Worm (Caenorhabditis elegans) whole organism, L4 larva: ENCODE results near the gene F53C11.9.

Experiments used
- ama-1 ChIP-seq: fragments of 150-350 bp; optimal IDR thresholded peaks from 2 replicates; lab custom pipeline; 2014; ENCODE audit warnings: inconsistent platforms, mixed read lengths
- ceh-28 ChIP-seq: fragments of 150-350 bp; optimal IDR thresholded peaks from 2 replicates; lab custom pipeline; 2014; ENCODE audit warnings: missing biosample characterization, missing genetic modification reagents, missing genetic modification characterization
- ceh-82 ChIP-seq: sonication (generic microtip); optimal IDR thresholded peaks from 2 replicates; lab custom pipeline; 2017; ENCODE audit warnings: missing biosample characterization, missing genetic modification characterization
- daf-8 ChIP-seq: fragments of 200-800 bp; sonication (Bioruptor generic); IDR thresholded peaks from 2 replicates; pipeline ENCODE4 v1.3.6; 2022; ENCODE audit warnings: missing genetic modification characterization, missing compliant biosample characterization
- dpl-1 ChIP-seq: fragments of 150-350 bp; optimal IDR thresholded peaks from 2 replicates; lab custom pipeline; 2014; ENCODE audit warnings: missing biosample characterization, missing genetic modification reagents, missing genetic modification characterization
- dve-1 ChIP-seq: sonication (generic microtip); optimal IDR thresholded peaks from 2 replicates; lab custom pipeline; 2017; ENCODE audit warnings: antibody characterized with exemption, mild to moderate bottlenecking, missing genetic modification characterization, missing compliant biosample characterization; ENCODE audit not compliant: insufficient read depth
- fkh-10 ChIP-seq: fragments of 150-350 bp; optimal IDR thresholded peaks from 2 replicates; lab custom pipeline; 2014; ENCODE audit warnings: missing biosample characterization, missing genetic modification reagents, missing genetic modification characterization
- lin-13 ChIP-seq: fragments of 150-350 bp; optimal IDR thresholded peaks from 2 replicates; lab custom pipeline; 2014; ENCODE audit warnings: missing biosample characterization, missing genetic modification reagents, missing genetic modification characterization
- lin-15B ChIP-seq: fragments of 150-350 bp; sonication (generic microtip); optimal IDR thresholded peaks from 3 replicates; lab custom pipeline; 2014; ENCODE audit warnings: missing biosample characterization, missing genetic modification characterization
- lir-3 ChIP-seq: sonication (generic microtip); optimal IDR thresholded peaks from 2 replicates; lab custom pipeline; 2016; ENCODE audit warnings: mild to moderate bottlenecking, missing genetic modification characterization, missing compliant biosample characterization
- nhr-25 ChIP-seq: sonication (generic microtip); optimal IDR thresholded peaks from 2 replicates; lab custom pipeline; 2017; ENCODE audit warnings: missing genetic modification characterization, mild to moderate bottlenecking, missing compliant biosample characterization, antibody characterized with exemption, moderate library complexity, borderline replicate concordance; ENCODE audit not compliant: insufficient read depth
- skn-1 ChIP-seq: fragments of 150-350 bp; optimal IDR thresholded peaks from 2 replicates; lab custom pipeline; 2014; ENCODE audit warnings: missing biosample characterization, missing genetic modification characterization
- vab-7 ChIP-seq: fragments of 200-800 bp; sonication (Bioruptor generic); IDR thresholded peaks from 2 replicates; pipeline ENCODE4 v1.3.6; 2022; ENCODE audit warnings: missing genetic modification reagents, missing genetic modification characterization, missing compliant biosample characterization
- zag-1 ChIP-seq: fragments of 150-350 bp; optimal IDR thresholded peaks from 2 replicates; lab custom pipeline; 2014; ENCODE audit warnings: missing biosample characterization, missing genetic modification characterization

DNA sequence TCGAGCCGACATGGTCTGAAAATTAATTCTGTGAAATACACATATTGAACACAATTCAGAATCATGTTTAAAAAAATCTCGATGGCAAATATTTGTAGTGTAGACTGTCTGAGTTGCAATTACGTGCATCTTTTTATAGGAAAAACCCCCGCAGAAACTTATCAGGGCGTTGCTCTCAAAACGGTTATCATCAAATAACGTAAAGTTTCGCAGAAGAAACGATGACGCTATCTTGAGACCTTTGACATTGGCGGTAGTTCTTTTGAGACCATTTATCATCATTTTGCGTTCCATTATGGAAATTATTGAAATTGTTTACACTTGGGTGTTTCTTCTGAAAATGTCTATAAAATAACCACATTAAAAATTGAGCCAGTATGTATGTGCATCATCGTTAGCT is 47.1 kb upstream of the F53C11.9 start, which contains the start of gene dct-17:
- TF ChIP-seq fkh-10 (GFP tag; lab: Kevin White, UChicago), result no peak
- no peak for TF ChIP-seq vab-7
- no peak for TF ChIP-seq nhr-25 (tag; lab: Kevin White, UChicago)
- TF ChIP-seq lir-3 (tag; lab: Kevin White, UChicago), result no peak
- TF ChIP-seq zag-1 (tag; lab: Kevin White, UChicago), result no peak
- no peak for TF ChIP-seq ama-1 (lab: Kevin White, UChicago)
- no peak for TF ChIP-seq ceh-82 (tag; lab: Kevin White, UChicago)
- no peak for TF ChIP-seq daf-8 (GFP tag; lab: Robert Waterston, UW)
- no peak for TF ChIP-seq dpl-1 (GFP tag; lab: Kevin White, UChicago)
- no peak for TF ChIP-seq lin-13 (GFP tag; lab: Kevin White, UChicago)
- TF ChIP-seq dve-1 (tag; lab: Kevin White, UChicago), result no peak
- no peak for TF ChIP-seq lin-15B
- no peak for TF ChIP-seq skn-1
- no peak for TF ChIP-seq ceh-28
